Worm (Caenorhabditis elegans) whole organism, L2 larva: ENCODE measurements around the gene gcy-32.

Experiments
- R02D3.7 ChIP-seq: fragments of 150-350 bp; optimal IDR thresholded peaks from 2 replicates; lab custom pipeline; 2014; ENCODE audit warnings: missing biosample characterization, missing genetic modification characterization
- ZK546.5 ChIP-seq: sonication (generic microtip); optimal IDR thresholded peaks from 2 replicates; lab custom pipeline; 2017; ENCODE audit warnings: missing biosample characterization, missing genetic modification characterization
- aly-2 ChIP-seq: fragments of 150-350 bp; optimal IDR thresholded peaks from 2 replicates; lab custom pipeline; 2014; ENCODE audit warnings: missing biosample characterization, missing genetic modification characterization
- lin-39 ChIP-seq: fragments of 150-350 bp; optimal IDR thresholded peaks from 2 replicates; lab custom pipeline; 2014; ENCODE audit warnings: missing biosample characterization, missing genetic modification reagents, missing genetic modification characterization
- mbf-1 ChIP-seq: sonication (generic microtip); optimal IDR thresholded peaks from 2 replicates; lab custom pipeline; 2017; ENCODE audit warnings: missing biosample characterization, missing genetic modification characterization
- nhr-11 ChIP-seq: fragments of 150-350 bp; optimal IDR thresholded peaks from 2 replicates; lab custom pipeline; 2014; ENCODE audit warnings: missing biosample characterization, missing genetic modification characterization
- nhr-23 ChIP-seq: fragments of 150-350 bp; optimal IDR thresholded peaks from 2 replicates; lab custom pipeline; 2014; ENCODE audit warnings: missing biosample characterization, missing genetic modification reagents, missing genetic modification characterization
- nhr-25 ChIP-seq: fragments of 150-350 bp; sonication (generic microtip); optimal IDR thresholded peaks from 3 replicates; lab custom pipeline; 2014; ENCODE audit warnings: missing biosample characterization, missing genetic modification characterization
- peb-1 ChIP-seq: fragments of 150-350 bp; optimal IDR thresholded peaks from 2 replicates; lab custom pipeline; 2014; ENCODE audit warnings: missing biosample characterization, missing genetic modification characterization

DNA sequence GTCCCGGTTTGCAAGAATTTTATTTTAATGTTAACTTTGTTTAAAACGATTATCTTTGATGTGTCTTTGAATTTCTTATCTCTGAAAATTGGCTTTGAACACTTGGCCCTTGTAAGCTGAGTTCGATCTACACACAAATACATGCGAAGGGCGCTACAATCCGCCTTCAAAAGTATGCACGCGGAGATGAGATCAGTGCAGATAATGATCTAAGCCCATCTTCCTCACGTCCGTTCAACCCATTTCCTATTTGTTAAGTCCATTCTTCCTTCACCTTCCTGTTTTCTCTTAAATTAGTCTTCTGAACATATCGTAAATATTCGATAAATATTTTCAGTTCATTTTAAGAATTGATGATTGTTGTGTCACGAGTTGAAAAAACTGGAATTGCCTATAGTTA is 48.9 kb downstream of the gcy-32 start, which contains the start of gene nhr-175:
- TF ChIP-seq nhr-11 (no peak), aly-2 (no peak), peb-1 (tag; lab: Kevin White, UChicago) (no peak), R02D3.7 (tag; lab: Kevin White, UChicago) (no peak), ZK546.5 (tag; lab: Kevin White, UChicago) (no peak), lin-39 (no peak), nhr-23 (tag; lab: Kevin White, UChicago) (peak; percentile 52), nhr-25 (tag; lab: Kevin White, UChicago) (no peak), mbf-1 (tag; lab: Kevin White, UChicago) (no peak)
